Fruit fly (Drosophila melanogaster) whole organism, embryonic: Measurements from ENCODE around the gene solo.
A peak's percentile ranks its signal among the peaks of the same experiment; 100 is the strongest.

ENCODE experiments used
- B-H1 ChIP-seq: fragments of 200-800 bp; sonication (Bioruptor generic); IDR thresholded peaks from 3 replicates; pipeline ENCODE4 v1.3.6; 2022; ENCODE audit warnings: missing biosample characterization, missing genetic modification characterization
- Blimp-1 ChIP-seq: fragments of 200-800 bp; sonication (Bioruptor generic); optimal IDR thresholded peaks from 3 replicates; lab custom pipeline; 2018; ENCODE audit warnings: missing biosample characterization, missing genetic modification characterization, mild to moderate bottlenecking, moderate library complexity, missing genetic modification reagents
- BtbVII ChIP-seq: fragments of 200-800 bp; sonication (Bioruptor generic); optimal IDR thresholded peaks from 3 replicates; lab custom pipeline; 2017; ENCODE audit warnings: missing biosample characterization, mild to moderate bottlenecking, missing genetic modification characterization
- CG10147 ChIP-seq: fragments of 200-800 bp; sonication (Bioruptor generic); optimal IDR thresholded peaks from 2 replicates; lab custom pipeline; 2019; ENCODE audit warnings: missing biosample characterization, mild to moderate bottlenecking, missing genetic modification characterization, moderate library complexity
- CG10654 ChIP-seq: fragments of 200-800 bp; sonication (Bioruptor generic); optimal IDR thresholded peaks from 2 replicates; lab custom pipeline; 2016; ENCODE audit warnings: missing biosample characterization, missing genetic modification characterization
- CG12769 ChIP-seq: fragments of 200-800 bp; sonication (Bioruptor generic); optimal IDR thresholded peaks from 2 replicates; lab custom pipeline; 2019; ENCODE audit warnings: missing biosample characterization, mild to moderate bottlenecking, missing genetic modification characterization, moderate library complexity
- CG16779 ChIP-seq: fragments of 200-800 bp; sonication (Bioruptor generic); IDR thresholded peaks from 2 replicates; pipeline ENCODE4 v1.3.6; 2022; ENCODE audit warnings: missing biosample characterization, missing genetic modification characterization
- CG17829 ChIP-seq: fragments of 200-800 bp; optimal IDR thresholded peaks from 2 replicates; lab custom pipeline; 2019; ENCODE audit warnings: missing biosample characterization, mild to moderate bottlenecking, missing genetic modification characterization, moderate library complexity
- CG18764 ChIP-seq: fragments of 200-800 bp; sonication (Bioruptor generic); optimal IDR thresholded peaks from 3 replicates; lab custom pipeline; 2016; ENCODE audit warnings: missing biosample characterization, missing genetic modification characterization
- CG2120 ChIP-seq: fragments of 200-800 bp; sonication (Bioruptor generic); optimal IDR thresholded peaks from 3 replicates; lab custom pipeline; 2016; ENCODE audit warnings: missing biosample characterization, missing genetic modification characterization
- CG4360 ChIP-seq: fragments of 200-800 bp; sonication (Bioruptor generic); IDR thresholded peaks from 2 replicates; pipeline ENCODE4 v1.3.6; 2022; ENCODE audit warnings: missing biosample characterization, missing genetic modification characterization
- CG7963 ChIP-seq: fragments of 200-800 bp; sonication (Bioruptor generic); IDR thresholded peaks from 3 replicates; pipeline ENCODE4 v1.3.6; 2022; ENCODE audit warnings: missing biosample characterization, missing genetic modification characterization; ENCODE audit not compliant: partially characterized antibody
- CG8290 ChIP-seq, 3 experiments: fragments of 200-800 bp; sonication (Bioruptor generic); optimal IDR thresholded peaks; 2 replicates each; lab custom pipeline; 2016 to 2019; ENCODE audit warnings: missing biosample characterization in 3 of 3, missing genetic modification characterization in 3 of 3, mild to moderate bottlenecking in 2 of 3, moderate library complexity in 1 of 3
- CG8765 ChIP-seq: fragments of 200-800 bp; sonication (Bioruptor generic); IDR thresholded peaks from 2 replicates; pipeline ENCODE4 v1.3.6; 2022; ENCODE audit warnings: missing biosample characterization, missing genetic modification characterization
- CG9876 ChIP-seq: fragments of 200-800 bp; sonication (Bioruptor generic); optimal IDR thresholded peaks from 2 replicates; lab custom pipeline; 2016; ENCODE audit warnings: missing biosample characterization, missing genetic modification characterization
- CTCF ChIP-seq: fragments of 200-800 bp; sonication (Bioruptor generic); optimal IDR thresholded peaks from 2 replicates; lab custom pipeline; 2017; ENCODE audit warnings: missing biosample characterization, mild to moderate bottlenecking, missing genetic modification characterization, moderate library complexity
- Dip2 ChIP-seq: fragments of 200-800 bp; sonication (Bioruptor generic); IDR thresholded peaks from 2 replicates; pipeline ENCODE4 v1.3.6; 2022; ENCODE audit warnings: missing biosample characterization, missing genetic modification characterization
- Eip74EF ChIP-seq, 2 experiments: fragments of 200-800 bp in 1 of 2; fragments of >200 bp in 1 of 2; sonication (Bioruptor generic) in 1 of 2; optimal IDR thresholded peaks; 2 replicates each; lab custom pipeline; 2017 to 2019; ENCODE audit warnings: missing biosample characterization in 2 of 2, missing genetic modification characterization in 2 of 2, mild to moderate bottlenecking in 1 of 2, moderate library complexity in 1 of 2
- Hsf ChIP-seq: fragments of 200-800 bp; sonication (Bioruptor generic); optimal IDR thresholded peaks from 3 replicates; lab custom pipeline; 2016; ENCODE audit warnings: missing biosample characterization, missing genetic modification characterization
- Kr ChIP-seq: fragments of 200-800 bp; sonication (Bioruptor generic); optimal IDR thresholded peaks from 2 replicates; lab custom pipeline; 2017; ENCODE audit warnings: missing biosample characterization, mild to moderate bottlenecking, missing genetic modification characterization
- NC2α ChIP-seq: fragments of 200-800 bp; sonication (Bioruptor generic); optimal IDR thresholded peaks from 2 replicates; lab custom pipeline; 2016; ENCODE audit warnings: missing biosample characterization, missing genetic modification characterization
- NC2β ChIP-seq: fragments of 200-800 bp; sonication (Bioruptor generic); optimal IDR thresholded peaks from 2 replicates; lab custom pipeline; 2016; ENCODE audit warnings: missing biosample characterization, missing genetic modification characterization
- Sox102F ChIP-seq: fragments of 200-800 bp; sonication (Bioruptor generic); optimal IDR thresholded peaks from 2 replicates; lab custom pipeline; 2018; ENCODE audit warnings: missing biosample characterization, mild to moderate bottlenecking, missing genetic modification characterization, moderate library complexity
- Sry-δ ChIP-seq: fragments of 200-800 bp; sonication (Bioruptor generic); optimal IDR thresholded peaks from 2 replicates; lab custom pipeline; 2016; ENCODE audit warnings: missing biosample characterization, missing genetic modification characterization
- abd-A ChIP-seq: fragments of 200-800 bp; sonication (Bioruptor generic); optimal IDR thresholded peaks from 3 replicates; lab custom pipeline; 2019; ENCODE audit warnings: missing biosample characterization, mild to moderate bottlenecking, missing genetic modification characterization, moderate library complexity
- bcd ChIP-seq: fragments of 200-800 bp; sonication (Bioruptor generic); optimal IDR thresholded peaks from 2 replicates; lab custom pipeline; 2017; ENCODE audit warnings: missing biosample characterization, mild to moderate bottlenecking, missing genetic modification characterization
- cg ChIP-seq: fragments of 200-800 bp; sonication (Bioruptor generic); optimal IDR thresholded peaks from 3 replicates; lab custom pipeline; 2019; ENCODE audit warnings: missing biosample characterization, mild to moderate bottlenecking, missing genetic modification characterization, moderate library complexity
- dmrt11E ChIP-seq: fragments of 200-800 bp; sonication (Bioruptor generic); optimal IDR thresholded peaks from 3 replicates; lab custom pipeline; 2018; ENCODE audit warnings: missing biosample characterization, mild to moderate bottlenecking, missing genetic modification characterization, moderate library complexity
- ems ChIP-seq: fragments of 200-800 bp; sonication (Bioruptor generic); optimal IDR thresholded peaks from 3 replicates; lab custom pipeline; 2016; ENCODE audit warnings: missing biosample characterization, missing genetic modification characterization
- eve ChIP-seq, 2 experiments: fragments of >200 bp; optimal IDR thresholded peaks; 2 replicates each; lab custom pipeline; 2017; ENCODE audit warnings: missing biosample characterization in 2 of 2, missing genetic modification characterization in 2 of 2
- gro ChIP-seq: fragments of 200-800 bp; sonication (Bioruptor generic); optimal IDR thresholded peaks from 2 replicates; lab custom pipeline; 2016; ENCODE audit warnings: missing biosample characterization, missing genetic modification characterization
- gsb-n ChIP-seq: fragments of 200-800 bp; sonication (Bioruptor generic); optimal IDR thresholded peaks from 3 replicates; lab custom pipeline; 2018; ENCODE audit warnings: missing biosample characterization, mild to moderate bottlenecking, missing genetic modification characterization
- mirr ChIP-seq: fragments of 200-800 bp; sonication (Bioruptor generic); optimal IDR thresholded peaks from 3 replicates; lab custom pipeline; 2018; ENCODE audit warnings: missing biosample characterization, mild to moderate bottlenecking, missing genetic modification characterization
- onecut ChIP-seq: fragments of 200-800 bp; sonication (Bioruptor generic); IDR thresholded peaks from 2 replicates; pipeline ENCODE4 v1.3.6; 2022; ENCODE audit warnings: missing biosample characterization, missing genetic modification characterization
- p53 ChIP-seq: fragments of 200-800 bp; sonication (Bioruptor generic); optimal IDR thresholded peaks from 2 replicates; lab custom pipeline; 2016; ENCODE audit warnings: missing biosample characterization, missing genetic modification characterization
- sd ChIP-seq: fragments of 200-800 bp; sonication (Bioruptor generic); optimal IDR thresholded peaks from 3 replicates; lab custom pipeline; 2018; ENCODE audit warnings: missing biosample characterization, mild to moderate bottlenecking, missing genetic modification characterization, moderate library complexity
- sens-2 ChIP-seq: fragments of 200-800 bp; sonication (Bioruptor generic); IDR thresholded peaks from 2 replicates; pipeline ENCODE4 v1.3.6; 2022; ENCODE audit warnings: missing biosample characterization, missing genetic modification characterization
- slbo ChIP-seq: fragments of 200-800 bp; sonication (Bioruptor generic); IDR thresholded peaks from 2 replicates; pipeline ENCODE4 v1.3.6; 2022; ENCODE audit warnings: missing biosample characterization, missing genetic modification characterization
- toy ChIP-seq: fragments of 200-800 bp; sonication (Bioruptor generic); IDR thresholded peaks from 2 replicates; pipeline ENCODE4 v1.3.6; 2022; ENCODE audit warnings: missing biosample characterization, missing genetic modification characterization
- trh ChIP-seq: fragments of 200-800 bp; sonication (Bioruptor generic); optimal IDR thresholded peaks from 2 replicates; lab custom pipeline; 2016; ENCODE audit warnings: missing biosample characterization, missing genetic modification characterization

Gene solo

dm6 chr2L:15067832-15068231 is 6.4 kb downstream of the solo start (continued):
- TF ChIP-seq onecut (GFP tag; lab: Robert Waterston, UW) (peak; percentile 79), CG7963 (GFP tag; lab: Robert Waterston, UW) (no peak), mirr (GFP tag; lab: Kevin White, UChicago) (peak; percentile 77), abd-A (peak; percentile 54), p53 (GFP tag; lab: Kevin White, UChicago) (no peak), CG8765 (no peak), CG10654 (peak; percentile 37), Sry-δ (GFP tag; lab: Kevin White, UChicago) (peak; percentile 74), cg (GFP tag; lab: Kevin White, UChicago) (peak; percentile 98), toy (GFP tag; lab: Robert Waterston, UW) (no peak), gsb-n (tag; lab: Kevin White, UChicago) (peak; percentile 52), bcd (GFP tag; lab: Kevin White, UChicago) (peak; percentile 4), slbo (GFP tag; lab: Robert Waterston, UW) (peak; percentile 38; the same call in 1 of the 2 replicates), Kr (GFP tag; lab: Kevin White, UChicago) (no peak), gro (no peak), CTCF (GFP tag; lab: Kevin White, UChicago) (peak; percentile 61), NC2β (GFP tag; lab: Kevin White, UChicago) (peak; percentile 19), CG10147 (GFP tag; lab: Kevin White, UChicago) (peak; percentile 52), CG2120 (GFP tag; lab: Kevin White, UChicago) (peak; percentile 53), sd (tag; lab: Kevin White, UChicago) (no peak), Sox102F (no peak), eve (GFP tag; optimal IDR thresholded peaks at IDR 0.05; lab: Kevin White, UChicago) (no peak), CG16779 (GFP tag; lab: Robert Waterston, UW) (no peak), trh (GFP tag; lab: Kevin White, UChicago) (no peak), Blimp-1 (GFP tag; lab: Kevin White, UChicago) (no peak), Hsf (GFP tag; lab: Kevin White, UChicago) (peak; percentile 27), Eip74EF (GFP tag; optimal IDR thresholded peaks at IDR 0.05; lab: Kevin White, UChicago) (peak in 1 of 2 experiments; percentile 1)

dm6 chr2L:15070216-15070615 is 8.8 kb downstream of the solo start, which contains the start of gene vig:
TSS of gene vig (minus strand) at chr2L:15070316.
- no peak for TF ChIP-seq CG8290 (GFP tag; optimal IDR thresholded peaks at IDR 0.05; lab: Kevin White, UChicago)
- no peak for TF ChIP-seq CG8290 (tag; optimal IDR thresholded peaks at IDR 0.05; lab: Kevin White, UChicago)
- TF ChIP-seq NC2α, result no peak
- no peak for TF ChIP-seq CG17829
- TF ChIP-seq B-H1, result no peak
- no peak for TF ChIP-seq ems (GFP tag; lab: Kevin White, UChicago)
- TF ChIP-seq CG18764, result no peak
- TF ChIP-seq CG9876, result no peak
- no peak for TF ChIP-seq BtbVII (GFP tag; lab: Kevin White, UChicago)
- no peak for TF ChIP-seq Dip2 (GFP tag; lab: Robert Waterston, UW)
- no peak for TF ChIP-seq sens-2 (GFP tag; lab: Robert Waterston, UW)
- TF ChIP-seq dmrt11E (tag; lab: Kevin White, UChicago), result no peak
- TF ChIP-seq CG7963 (GFP tag; lab: Robert Waterston, UW), result no peak
- no peak for TF ChIP-seq CG12769
- no peak for TF ChIP-seq CG4360
